Worm (Caenorhabditis elegans): Measurements from ENCODE around the gene F10G2.7.

ce11 chrV:7374090-7374489 is 37.0 kb upstream of the F10G2.7 start, which contains the start of gene srx-56:
- TF ChIP-seq W03F9.2 (tag; optimal IDR thresholded peaks at IDR 0.05) (no peak), dao-5 (tag; optimal IDR thresholded peaks at IDR 0.05) (no peak), him-1 (tag; optimal IDR thresholded peaks at IDR 0.05) (no peak)

All from whole organism, L4/young adult.